Worm (Caenorhabditis elegans) whole organism, L4 larva: ENCODE results near the gene nhr-248.

Experiments
- cey-2 ChIP-seq: sonication (generic microtip); optimal IDR thresholded peaks from 3 replicates; lab custom pipeline; 2017; ENCODE audit warnings: missing genetic modification characterization, mild to moderate bottlenecking, missing compliant biosample characterization, antibody characterized with exemption, borderline replicate concordance; ENCODE audit not compliant: insufficient read depth
- jun-1 ChIP-seq: fragments of 150-350 bp; optimal IDR thresholded peaks from 2 replicates; lab custom pipeline; 2014; ENCODE audit warnings: missing biosample characterization, missing genetic modification reagents, missing genetic modification characterization
- lin-13 ChIP-seq: fragments of 150-350 bp; optimal IDR thresholded peaks from 2 replicates; lab custom pipeline; 2014; ENCODE audit warnings: missing biosample characterization, missing genetic modification reagents, missing genetic modification characterization
- mdl-1 ChIP-seq, 2 experiments: fragments of 150-350 bp in 1 of 2; sonication (generic microtip) in 1 of 2; optimal IDR thresholded peaks; 2 replicates each; lab custom pipeline; 2014 to 2017; ENCODE audit warnings: missing biosample characterization in 2 of 2, missing genetic modification characterization in 2 of 2
- nhr-76 ChIP-seq: fragments of 150-350 bp; optimal IDR thresholded peaks from 2 replicates; lab custom pipeline; 2014; ENCODE audit warnings: missing biosample characterization, missing genetic modification characterization
- nhr-77 ChIP-seq: fragments of 150-350 bp; optimal IDR thresholded peaks from 2 replicates; lab custom pipeline; 2014; ENCODE audit warnings: missing biosample characterization, missing genetic modification characterization
- unc-62 ChIP-seq, 3 experiments: fragments of 150-350 bp in 1 of 3; sonication (generic microtip); optimal IDR thresholded peaks in 2 of 3; peaks in 1 of 3; 1 replicate in 1 of 3; 2 replicates in 2 of 3; lab custom pipeline; 2014 to 2017; ENCODE audit warnings: missing biosample characterization in 3 of 3, missing genetic modification characterization in 3 of 3, missing genetic modification reagents in 3 of 3, missing genotype in 1 of 3
- vab-7 ChIP-seq: fragments of 200-800 bp; sonication (Bioruptor generic); IDR thresholded peaks from 2 replicates; pipeline ENCODE4 v1.3.6; 2022; ENCODE audit warnings: missing genetic modification reagents, missing genetic modification characterization, missing compliant biosample characterization
- ztf-11 ChIP-seq: fragments of 150-350 bp; optimal IDR thresholded peaks from 2 replicates; lab custom pipeline; 2014; ENCODE audit warnings: missing biosample characterization, missing genetic modification characterization

- no peak for TF ChIP-seq ztf-11
- no peak for TF ChIP-seq unc-62 (GFP tag; optimal IDR thresholded peaks at IDR 0.05 in 1 of 2; lab: Kevin White, UChicago)
- no peak for TF ChIP-seq unc-62 (tag; optimal IDR thresholded peaks at IDR 0.05; lab: Kevin White, UChicago)
- no peak for TF ChIP-seq cey-2 (tag; lab: Kevin White, UChicago)
- no peak for TF ChIP-seq jun-1 (tag; lab: Kevin White, UChicago)
- no peak for TF ChIP-seq lin-13 (GFP tag; lab: Kevin White, UChicago)
- TF ChIP-seq nhr-76, result no peak
- no peak for TF ChIP-seq mdl-1 (tag; optimal IDR thresholded peaks at IDR 0.05; lab: Kevin White, UChicago)
- TF ChIP-seq vab-7 (GFP tag; lab: Robert Waterston, UW), result no peak
- no peak for TF ChIP-seq nhr-77
Measured at ce11 chrV:17104527-17104926, at the start of gene nhr-248.
